Worm (Caenorhabditis elegans) whole organism, midembryonic: Measurements from ENCODE around the gene prx-2.

Experiments
- T22C8.4 ChIP-seq: fragments of 200-800 bp; sonication (Bioruptor generic); IDR thresholded peaks from 2 replicates; pipeline ENCODE4 v1.3.6; 2022; ENCODE audit warnings: missing genetic modification characterization, missing compliant biosample characterization
- cog-1 ChIP-seq: sonication (generic microtip); optimal IDR thresholded peaks from 2 replicates; lab custom pipeline; 2016; ENCODE audit warnings: missing genetic modification characterization, missing compliant biosample characterization
- flt-1 ChIP-seq: fragments of 200-800 bp; sonication (Bioruptor generic); IDR thresholded peaks from 2 replicates; pipeline ENCODE4 v1.3.6; 2022; ENCODE audit warnings: missing genetic modification characterization, missing compliant biosample characterization
- klf-2 ChIP-seq: fragments of 200-800 bp; sonication (Bioruptor generic); conservative IDR thresholded peaks from 2 replicates; pipeline ENCODE4 v1.3.6; 2022; ENCODE audit warnings: missing genetic modification reagents, missing genetic modification characterization, missing compliant biosample characterization
- med-1 ChIP-seq: sonication (generic microtip); optimal IDR thresholded peaks from 2 replicates; lab custom pipeline; 2017; ENCODE audit warnings: missing genetic modification characterization, mild to moderate bottlenecking, missing compliant biosample characterization, antibody characterized with exemption, missing genetic modification reagents; ENCODE audit not compliant: insufficient read depth
- ref-1 ChIP-seq: fragments of 200-800 bp; sonication (Bioruptor generic); conservative IDR thresholded peaks from 2 replicates; pipeline ENCODE4 v1.3.6; 2022; ENCODE audit warnings: missing genetic modification reagents, missing genetic modification characterization, missing compliant biosample characterization
- tab-1 ChIP-seq: fragments of 200-800 bp; sonication (Bioruptor generic); IDR thresholded peaks from 2 replicates; pipeline ENCODE4 v1.3.6; 2022; ENCODE audit warnings: missing genetic modification characterization, missing compliant biosample characterization
- ztf-23 ChIP-seq: fragments of 200-800 bp; sonication (Bioruptor generic); IDR thresholded peaks from 2 replicates; pipeline ENCODE4 v1.3.6; 2022; ENCODE audit warnings: missing genetic modification reagents, missing genetic modification characterization, missing compliant biosample characterization
- ztf-29 ChIP-seq: fragments of 200-800 bp; sonication (Bioruptor generic); IDR thresholded peaks from 2 replicates; pipeline ENCODE4 v1.3.6; 2022; ENCODE audit warnings: missing genetic modification reagents, missing genetic modification characterization, missing compliant biosample characterization

The prx-2 gene

DNA sequence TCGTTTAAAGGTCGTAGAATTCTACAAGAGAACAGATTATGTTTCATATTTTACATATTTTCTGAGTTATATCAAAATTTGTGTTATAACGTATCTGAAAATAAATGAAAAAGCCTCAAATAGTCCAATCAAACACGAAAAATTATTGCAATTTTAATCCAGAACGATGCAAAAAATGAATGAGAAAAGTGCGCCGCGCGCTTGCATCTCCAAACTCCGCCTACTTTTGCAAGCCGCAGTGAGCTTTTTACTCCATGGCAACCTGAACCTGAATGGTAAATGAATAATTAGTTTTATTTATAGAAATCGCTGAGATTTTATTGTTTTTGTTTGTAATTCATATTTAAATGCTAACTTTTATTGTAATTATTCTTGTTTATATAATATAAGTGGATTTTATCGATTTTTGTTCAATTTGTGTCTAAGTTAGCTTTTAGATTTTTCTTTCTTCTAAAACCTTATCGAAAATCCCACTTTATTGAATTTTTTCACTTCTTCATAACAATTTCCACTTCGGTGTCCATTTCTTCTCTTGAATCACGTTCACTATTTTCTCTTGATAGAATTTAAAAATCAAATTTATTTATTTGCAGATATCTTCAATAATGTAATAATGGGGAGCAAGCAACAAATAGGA, 12.3 kb downstream of the prx-2 start, which contains the start of gene ZK809.5:
TSS of gene ZK809.5 (plus strand) at position 587 of the 637 bp plus-strand sequence.
- TF ChIP-seq ref-1 (GFP tag; lab: Robert Waterston, UW) (no peak), ztf-29 (GFP tag; lab: Robert Waterston, UW) (no peak), T22C8.4 (GFP tag; lab: Robert Waterston, UW) (no peak)

DNA sequence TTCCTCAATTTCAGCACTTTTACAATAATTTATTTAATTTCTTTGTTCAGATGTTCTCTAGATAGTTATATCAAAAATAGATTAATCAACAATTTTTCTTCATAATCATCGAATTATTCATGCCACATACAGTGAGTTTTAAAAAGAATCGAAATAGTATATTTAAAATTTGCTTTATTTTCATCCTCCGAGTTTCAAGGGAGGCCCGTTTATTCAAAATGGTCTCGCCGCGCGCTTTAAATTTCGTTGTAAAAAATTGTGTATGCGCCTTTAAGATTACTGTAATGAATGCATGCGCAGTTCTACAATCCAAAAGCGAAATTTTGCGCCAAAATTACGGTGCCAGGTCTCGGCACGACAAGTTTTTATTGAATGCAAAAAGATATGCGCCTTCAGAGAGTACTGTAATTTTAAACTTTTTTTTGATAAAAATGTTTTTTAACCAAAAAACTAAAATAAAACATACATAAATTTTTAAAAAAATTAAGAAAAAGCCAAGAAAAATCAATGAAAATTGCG, 15.9 kb downstream of the prx-2 start, which contains the start of gene ZK792.1:
TSS of gene ZK792.1 (plus strand) at position 51 of the 519 bp plus-strand sequence.
- TF ChIP-seq ref-1 (GFP tag; lab: Robert Waterston, UW) (no peak), cog-1 (tag; lab: Kevin White, UChicago) (no peak), med-1 (GFP tag; lab: Kevin White, UChicago) (no peak), flt-1 (no peak), ztf-23 (GFP tag; lab: Robert Waterston, UW) (no peak), ztf-29 (GFP tag; lab: Robert Waterston, UW) (no peak), T22C8.4 (GFP tag; lab: Robert Waterston, UW) (no peak), klf-2 (GFP tag; lab: Robert Waterston, UW) (no peak), tab-1 (GFP tag; lab: Robert Waterston, UW) (no peak)

DNA sequence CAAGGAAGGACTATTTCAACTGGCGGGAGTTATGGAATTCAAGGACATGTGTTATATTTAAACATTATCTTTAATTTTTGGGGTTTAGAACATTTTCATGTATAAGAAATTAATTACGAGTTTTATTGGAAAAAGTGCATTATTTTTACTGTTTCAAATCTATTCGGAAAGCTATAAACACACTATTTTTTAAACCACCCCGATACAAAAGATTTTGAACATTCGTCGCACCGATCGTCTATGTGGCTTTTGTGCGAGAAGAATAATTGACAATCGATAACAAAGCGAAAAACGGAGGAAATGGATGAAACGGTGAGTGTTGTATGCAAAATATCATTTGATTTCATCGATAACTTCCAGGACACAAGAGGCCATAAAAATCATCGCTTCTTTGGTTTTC, 21.1 kb downstream of the prx-2 start, which contains the start of gene ZK809.9:
TSS of gene ZK809.9 (plus strand) at position 301 of the 400 bp plus-strand sequence.
- TF ChIP-seq ztf-23 (GFP tag; lab: Robert Waterston, UW) (no peak), ref-1 (GFP tag; lab: Robert Waterston, UW) (no peak), flt-1 (no peak), ztf-29 (GFP tag; lab: Robert Waterston, UW) (no peak), T22C8.4 (GFP tag; lab: Robert Waterston, UW) (no peak), klf-2 (GFP tag; lab: Robert Waterston, UW) (no peak), med-1 (GFP tag; lab: Kevin White, UChicago) (no peak), cog-1 (tag; lab: Kevin White, UChicago) (no peak), tab-1 (GFP tag; lab: Robert Waterston, UW) (no peak)

DNA sequence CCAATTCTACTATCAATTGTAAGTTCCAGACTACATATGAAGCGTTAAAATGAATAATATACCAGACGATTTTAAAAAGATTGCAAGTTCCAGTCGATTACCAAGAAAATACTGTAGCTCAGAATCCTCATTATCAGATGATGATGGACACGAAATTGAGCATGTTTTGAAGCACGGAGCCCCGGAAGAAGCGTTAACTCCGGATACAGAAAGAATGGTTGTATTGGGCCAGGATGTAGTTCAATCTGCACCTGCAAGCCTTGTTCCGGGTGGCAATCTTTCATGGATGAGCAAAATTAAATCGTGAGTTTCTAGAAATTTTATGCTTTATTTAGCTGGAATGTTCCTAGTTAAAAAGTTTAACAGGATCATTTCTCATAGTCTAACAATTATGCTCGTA, 24.1 kb downstream of the prx-2 start, which contains the start of gene atg-4.2:
TSS of gene atg-4.2 (plus strand) at position 24 of the 400 bp plus-strand sequence.
- TF ChIP-seq klf-2 (GFP tag; lab: Robert Waterston, UW) (no peak), ztf-23 (GFP tag; lab: Robert Waterston, UW) (no peak), tab-1 (GFP tag; lab: Robert Waterston, UW) (no peak), cog-1 (tag; lab: Kevin White, UChicago) (no peak), flt-1 (no peak), ref-1 (GFP tag; lab: Robert Waterston, UW) (no peak), ztf-29 (GFP tag; lab: Robert Waterston, UW) (no peak), T22C8.4 (GFP tag; lab: Robert Waterston, UW) (no peak), med-1 (GFP tag; lab: Kevin White, UChicago) (no peak)

DNA sequence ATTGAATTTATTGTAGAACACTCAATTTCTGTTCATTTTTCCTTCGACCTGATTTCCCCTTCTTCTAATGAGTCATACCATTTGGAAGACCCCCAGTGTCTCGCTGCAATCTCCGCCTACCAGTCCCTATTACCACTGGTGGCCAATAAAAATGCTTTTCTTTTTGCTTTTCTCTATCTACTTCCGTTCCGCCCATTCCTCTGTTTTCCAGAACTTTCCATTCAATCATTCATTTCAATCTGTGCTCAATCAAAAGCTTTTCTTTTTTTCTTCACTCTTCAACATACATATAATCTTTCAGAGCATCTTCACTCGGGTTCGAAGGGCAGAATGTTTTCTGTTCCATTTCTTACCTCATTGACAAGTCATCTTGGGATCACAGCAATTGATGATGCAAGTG, 29.6 kb downstream of the prx-2 start, which contains the start of gene inx-8:
TSS of gene inx-8 (plus strand) at position 301 of the 400 bp plus-strand sequence.
- TF ChIP-seq T22C8.4 (GFP tag; lab: Robert Waterston, UW) (no peak), med-1 (GFP tag; lab: Kevin White, UChicago) (no peak)

DNA sequence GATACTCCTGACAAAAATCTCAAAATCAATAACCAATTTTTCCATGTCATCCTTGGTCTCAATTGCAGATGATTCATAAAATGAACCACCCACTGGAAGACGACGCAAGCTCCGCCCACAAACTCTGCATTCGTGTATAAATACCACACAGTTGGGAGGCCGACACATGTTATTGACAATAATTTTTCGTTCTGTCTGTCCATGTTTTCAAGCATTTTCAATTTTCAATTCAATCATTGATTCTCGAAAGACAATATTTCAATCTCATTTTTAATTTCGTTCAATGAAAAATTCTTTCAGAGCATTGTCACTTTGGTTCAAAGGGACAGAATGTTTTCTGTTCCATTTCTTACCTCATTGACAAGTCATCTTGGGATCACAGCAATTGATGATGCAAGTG, 32.1 kb downstream of the prx-2 start, which contains the start of gene inx-9:
TSS of gene inx-9 (plus strand) at position 301 of the 400 bp plus-strand sequence.
- TF ChIP-seq tab-1 (GFP tag; lab: Robert Waterston, UW) (no peak), ref-1 (GFP tag; lab: Robert Waterston, UW) (no peak), cog-1 (tag; lab: Kevin White, UChicago) (no peak), T22C8.4 (GFP tag; lab: Robert Waterston, UW) (no peak), klf-2 (GFP tag; lab: Robert Waterston, UW) (no peak), ztf-29 (GFP tag; lab: Robert Waterston, UW) (no peak)

DNA sequence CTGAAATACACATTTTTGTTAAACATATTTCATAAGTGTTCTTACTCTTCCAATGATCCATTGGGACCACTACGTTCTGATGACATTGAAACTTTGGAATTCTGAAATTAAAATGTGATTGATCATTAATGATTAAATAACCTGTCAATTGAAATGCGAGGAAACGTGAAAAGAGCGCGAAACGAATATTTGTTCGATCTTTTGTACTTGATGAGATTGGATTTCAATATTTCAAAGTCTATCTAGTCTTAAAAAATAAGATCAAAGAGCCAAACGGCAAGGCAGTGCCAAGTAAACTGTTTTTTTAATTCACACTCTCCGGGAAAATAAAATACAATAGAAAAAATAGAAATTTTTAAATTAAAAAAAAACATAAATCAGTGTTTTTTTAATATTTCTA, 38.0 kb downstream of the prx-2 start, which contains the start of gene ZK792.4:
TSS of gene ZK792.4 (minus strand) at position 101 of the 400 bp plus-strand sequence.
- no peak for TF ChIP-seq ref-1 (GFP tag; lab: Robert Waterston, UW)
- no peak for TF ChIP-seq klf-2 (GFP tag; lab: Robert Waterston, UW)
- no peak for TF ChIP-seq med-1 (GFP tag; lab: Kevin White, UChicago)
- TF ChIP-seq T22C8.4 (GFP tag; lab: Robert Waterston, UW), result no peak
- no peak for TF ChIP-seq cog-1 (tag; lab: Kevin White, UChicago)

DNA sequence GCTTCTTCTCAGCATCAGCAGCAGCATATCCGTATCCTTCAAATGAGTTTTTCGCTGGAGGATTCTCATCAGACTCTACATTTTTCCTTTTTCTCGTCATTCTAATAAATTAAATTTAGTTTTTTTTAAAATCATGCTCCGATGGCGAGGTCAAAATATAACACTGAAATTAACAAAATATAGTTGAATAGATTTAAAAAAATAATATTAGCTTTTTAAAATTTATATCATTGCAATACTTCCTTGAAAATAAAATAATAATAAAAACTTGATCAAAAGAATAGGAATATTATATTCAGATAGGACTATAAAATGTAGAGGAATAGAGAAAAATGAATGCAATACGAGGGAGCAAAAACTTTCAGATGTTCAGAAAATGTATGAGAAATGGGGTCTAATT, 44.1 kb downstream of the prx-2 start, which contains the start of gene ZK792.5:
TSS of gene ZK792.5 (minus strand) at position 101 of the 400 bp plus-strand sequence.
- TF ChIP-seq T22C8.4 (GFP tag; lab: Robert Waterston, UW) (no peak), klf-2 (GFP tag; lab: Robert Waterston, UW) (no peak), tab-1 (GFP tag; lab: Robert Waterston, UW) (no peak), ztf-29 (GFP tag; lab: Robert Waterston, UW) (no peak), ztf-23 (GFP tag; lab: Robert Waterston, UW) (no peak), ref-1 (GFP tag; lab: Robert Waterston, UW) (no peak), med-1 (GFP tag; lab: Kevin White, UChicago) (no peak), flt-1 (no peak), cog-1 (tag; lab: Kevin White, UChicago) (no peak)

DNA sequence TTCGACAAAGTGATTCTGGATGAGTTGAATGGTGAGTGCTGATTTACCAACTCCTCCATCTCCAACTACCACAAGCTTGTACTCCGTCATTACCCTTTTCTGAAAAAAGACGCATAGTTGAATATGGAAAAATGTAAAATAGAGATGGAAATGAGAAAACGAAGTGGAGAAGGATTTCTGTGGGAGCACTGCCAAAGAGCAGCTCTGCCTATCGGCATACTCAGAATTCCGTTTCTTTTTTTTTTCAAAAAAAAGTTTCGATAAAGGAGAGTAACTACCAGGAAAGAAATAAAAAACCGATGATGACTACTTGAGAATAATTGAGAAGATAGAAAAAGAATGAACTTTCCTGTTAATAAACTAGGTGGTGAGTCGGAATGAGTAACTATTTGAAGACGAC, 47.1 kb downstream of the prx-2 start, which contains the start of gene let-60:
TSS of gene let-60 (minus strand) at position 101 of the 400 bp plus-strand sequence.
- TF ChIP-seq ref-1 (GFP tag; lab: Robert Waterston, UW), result no peak
- no peak for TF ChIP-seq klf-2 (GFP tag; lab: Robert Waterston, UW)
- no peak for TF ChIP-seq T22C8.4 (GFP tag; lab: Robert Waterston, UW)
- no peak for TF ChIP-seq tab-1 (GFP tag; lab: Robert Waterston, UW)
- TF ChIP-seq cog-1 (tag; lab: Kevin White, UChicago), result no peak
- TF ChIP-seq flt-1, result no peak
- TF ChIP-seq ztf-23 (GFP tag; lab: Robert Waterston, UW), result no peak
- TF ChIP-seq ztf-29 (GFP tag; lab: Robert Waterston, UW), result no peak
- no peak for TF ChIP-seq med-1 (GFP tag; lab: Kevin White, UChicago)
